Worm (Caenorhabditis elegans): ENCODE results near the gene aexr-3.
A peak's percentile ranks its signal among the peaks of the same experiment; 100 is the strongest.

Gene aexr-3

DNA sequence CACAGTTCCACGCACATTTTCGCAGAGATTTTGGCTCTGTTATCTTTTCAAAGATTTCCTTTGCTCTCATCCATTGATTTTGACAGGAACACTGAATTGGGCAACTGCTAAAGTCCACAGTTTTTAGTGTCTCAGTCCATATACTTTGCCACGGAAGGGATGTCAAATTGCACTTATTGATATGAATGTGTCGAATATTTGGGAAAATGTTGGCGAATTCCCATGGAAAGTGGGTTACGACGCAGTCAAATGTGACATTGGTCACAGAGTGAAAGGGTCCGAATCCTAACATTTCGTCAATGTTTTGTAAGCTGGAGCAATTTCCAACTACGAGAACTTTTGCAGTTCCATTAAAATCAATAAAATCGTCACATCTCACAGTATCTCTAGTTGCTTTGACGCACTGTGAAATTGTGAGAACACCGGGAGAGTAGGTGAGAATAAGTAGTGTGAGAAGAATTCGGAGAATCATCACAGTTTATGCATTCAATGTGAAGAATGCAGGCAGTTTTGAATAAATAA is 10.4 kb downstream of the aexr-3 start, which contains the start of gene trk-1:
trk-1 (minus strand) TSS at position 472 of the 522 bp plus-strand sequence.
- TF ChIP-seq snpc-4 (tag; optimal IDR thresholded peaks at IDR 0.05): no peak
- no peak for TF ChIP-seq ztf-11 (tag; optimal IDR thresholded peaks at IDR 0.05)
- peak; percentile 95 for TF ChIP-seq aha-1 (tag)
- peak in 1 of 2 experiments; percentile 80 for TF ChIP-seq unc-62 (GFP tag; optimal IDR thresholded peaks at IDR 0.05 in 1 of 2)
- no peak for TF ChIP-seq unc-62 (tag; optimal IDR thresholded peaks at IDR 0.05)

DNA sequence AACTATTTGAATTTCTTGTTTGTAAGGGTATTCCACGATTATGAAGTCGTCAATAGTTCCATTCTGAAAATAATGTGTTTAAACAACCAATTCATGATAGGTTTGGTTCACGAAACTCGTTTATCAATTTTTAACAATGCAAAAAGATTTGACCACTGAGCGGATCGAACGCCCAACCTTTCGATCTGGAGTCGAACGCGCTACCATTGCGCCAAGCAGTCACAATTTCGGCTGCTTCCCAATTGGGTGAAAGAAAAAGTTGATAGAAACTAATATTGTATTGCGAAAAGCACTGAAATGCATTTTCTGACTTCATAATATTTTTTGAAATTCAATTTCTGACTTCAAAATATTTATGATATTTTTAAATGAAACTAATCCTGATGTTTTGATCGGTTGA is 16.0 kb downstream of the aexr-3 start:
- 0 out of 2 replicates have a peak, but pooled peaks have one; percentile 47 for TF ChIP-seq egl-43 (GFP tag; IDR thresholded peaks at IDR 0.05)
- TF ChIP-seq madf-9 (GFP tag; conservative IDR thresholded peaks at IDR 0.05): 0 out of 2 replicates have a peak, but pooled peaks have one; percentile 27
- peak; percentile 64 for TF ChIP-seq vab-7 (GFP tag; IDR thresholded peaks at IDR 0.05)
- 0 out of 2 replicates have a peak, but pooled peaks have one; percentile 14 for TF ChIP-seq dmd-8 (GFP tag; IDR thresholded peaks at IDR 0.05)
- no peak for TF ChIP-seq fos-1 (tag; optimal IDR thresholded peaks at IDR 0.05)
- TF ChIP-seq lin-1 (GFP tag; IDR thresholded peaks at IDR 0.05): no peak
- no peak for TF ChIP-seq lin-15B (tag; optimal IDR thresholded peaks at IDR 0.05)
- peak; percentile 4 for TF ChIP-seq hlh-30 (tag; optimal IDR thresholded peaks at IDR 0.05; ENCODE audit: insufficient read depth)
- TF ChIP-seq D1046.2 (GFP tag; IDR thresholded peaks at IDR 0.05): no peak
- peak in 1 of 2 experiments; percentile 63; a peak in 1 of 4 replicates for TF ChIP-seq madf-5 (GFP tag; IDR thresholded peaks at IDR 0.05)
- TF ChIP-seq Y105C5A.15 (GFP tag; IDR thresholded peaks at IDR 0.05): 0 out of 2 replicates have a peak, but pooled peaks have one; percentile 60
- TF ChIP-seq duxl-1 (tag; optimal IDR thresholded peaks at IDR 0.05; ENCODE audit: poor library complexity): peak; percentile 56
- no peak for TF ChIP-seq spr-3 (GFP tag; optimal IDR thresholded peaks at IDR 0.05)
- TF ChIP-seq pha-4 (GFP tag; IDR thresholded peaks at IDR 0.05): no peak
- no peak for TF ChIP-seq pha-4 (tag; optimal IDR thresholded peaks at IDR 0.05)
- TF ChIP-seq mep-1 (tag; optimal IDR thresholded peaks at IDR 0.05): no peak
- peak; percentile 74 for TF ChIP-seq lim-7 (GFP tag; IDR thresholded peaks at IDR 0.05)
- no peak for TF ChIP-seq nhr-28 (tag; optimal IDR thresholded peaks at IDR 0.05)
- TF ChIP-seq ceh-44 (GFP tag; IDR thresholded peaks at IDR 0.05): peak; percentile 73; the same call in 1 of the 2 replicates
- TF ChIP-seq Y48G9A.11 (GFP tag; IDR thresholded peaks at IDR 0.05): no peak
- TF ChIP-seq arid-1 (GFP tag; conservative IDR thresholded peaks at IDR 0.05): 0 out of 2 replicates have a peak, but pooled peaks have one; percentile 26
- TF ChIP-seq daf-19 (GFP tag; conservative IDR thresholded peaks at IDR 0.05): 0 out of 2 replicates have a peak, but pooled peaks have one; percentile 21
- TF ChIP-seq lin-38 (GFP tag; IDR thresholded peaks at IDR 0.05): no peak; the same call in 1 of the 2 replicates
- TF ChIP-seq ztf-11 (tag; optimal IDR thresholded peaks at IDR 0.05): no peak

DNA sequence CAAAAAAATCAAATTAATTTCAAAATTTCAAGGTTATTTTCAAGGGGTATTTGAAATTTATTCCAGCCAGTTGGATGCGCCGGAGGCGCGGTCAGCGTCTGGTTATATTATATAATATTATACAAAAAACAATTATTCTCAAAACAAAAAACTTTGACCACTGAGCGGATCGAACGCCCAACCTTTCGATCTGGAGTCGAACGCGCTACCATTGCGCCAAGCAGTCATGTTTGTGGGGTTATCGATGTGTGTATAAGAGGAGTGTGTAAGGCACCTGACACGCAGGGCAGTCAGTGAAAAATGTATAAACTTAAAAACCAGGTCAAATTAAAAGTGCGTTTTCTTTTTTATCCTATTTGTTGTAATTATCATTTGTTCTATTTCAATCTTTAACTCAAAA is 16.9 kb downstream of the aexr-3 start:
- TF ChIP-seq egl-43 (GFP tag; IDR thresholded peaks at IDR 0.05) (peak; percentile 83), hmg-1.1 (GFP tag; IDR thresholded peaks at IDR 0.05) (peak; percentile 62), lsy-2 (tag; optimal IDR thresholded peaks at IDR 0.05) (peak in 1 of 2 experiments; percentile 10), dve-1 (tag; optimal IDR thresholded peaks at IDR 0.05; ENCODE audit: insufficient read depth) (peak; percentile 33), madf-5 (GFP tag; IDR thresholded peaks at IDR 0.05) (peak; percentile 43 to 57; a peak in 1 of 4 replicates), madf-9 (GFP tag; conservative IDR thresholded peaks at IDR 0.05) (peak; percentile 38), pha-4 (GFP tag; IDR thresholded peaks at IDR 0.05) (peak; percentile 62; the same call in 1 of the 2 replicates), pha-4 (tag; optimal IDR thresholded peaks at IDR 0.05) (no peak), F26F4.8 (GFP tag; conservative IDR thresholded peaks at IDR 0.05) (0 out of 2 replicates have a peak, but pooled peaks have one; percentile 40), cey-2 (tag; optimal IDR thresholded peaks at IDR 0.05; ENCODE audit: borderline replicate concordance, insufficient read depth) (no peak), fkh-10 (GFP tag; optimal IDR thresholded peaks at IDR 0.05) (no peak), daf-16 (GFP tag; optimal IDR thresholded peaks at IDR 0.05) (peak in 1 of 2 experiments; percentile 29), daf-16 (tag; optimal IDR thresholded peaks at IDR 0.05) (peak; percentile 30), lin-38 (GFP tag; IDR thresholded peaks at IDR 0.05) (peak; percentile 64), pqm-1 (tag; optimal IDR thresholded peaks at IDR 0.05) (no peak), mes-2 (tag; optimal IDR thresholded peaks at IDR 0.05; ENCODE audit: poor library complexity, severe bottlenecking) (peak; percentile 72), gei-8 (GFP tag; optimal IDR thresholded peaks at IDR 0.05) (no peak), snpc-4 (tag; optimal IDR thresholded peaks at IDR 0.05) (no peak), dmd-6 (GFP tag; IDR thresholded peaks at IDR 0.05) (peak; percentile 46), snpc-1.2 (GFP tag; IDR thresholded peaks at IDR 0.05) (peak; percentile 79), Y75B8A.6 (GFP tag; IDR thresholded peaks at IDR 0.05) (no peak), mep-1 (tag; optimal IDR thresholded peaks at IDR 0.05) (peak; percentile 3), daf-19 (GFP tag; conservative IDR thresholded peaks at IDR 0.05) (0 out of 2 replicates have a peak, but pooled peaks have one; percentile 32), ztf-7 (tag; optimal IDR thresholded peaks at IDR 0.05) (no peak), lim-7 (GFP tag; IDR thresholded peaks at IDR 0.05) (peak; percentile 76; the same call in 1 of the 2 replicates), vab-7 (GFP tag; IDR thresholded peaks at IDR 0.05) (peak; percentile 43), dmd-8 (GFP tag; IDR thresholded peaks at IDR 0.05) (peak; percentile 73), T20F7.1 (GFP tag; optimal IDR thresholded peaks at IDR 0.05) (no peak)
